Worm (Caenorhabditis elegans) whole organism, young adult: Measurements from ENCODE around the gene maoc-1.
A peak's percentile ranks its signal among the peaks of the same experiment; 100 is the strongest.

Experiments
- B0019.2 ChIP-seq: fragments of 200-800 bp; sonication (Bioruptor generic); conservative IDR thresholded peaks from 2 replicates; pipeline ENCODE4 v1.3.6; 2022; ENCODE audit warnings: missing genetic modification reagents, missing genetic modification characterization, missing compliant biosample characterization
- B0336.3 ChIP-seq: fragments of 200-800 bp; sonication (Bioruptor generic); IDR thresholded peaks from 2 replicates; pipeline ENCODE4 v1.3.6; 2022; ENCODE audit warnings: missing genetic modification characterization, missing compliant biosample characterization
- C06A6.2 ChIP-seq: fragments of 200-800 bp; sonication (Bioruptor generic); conservative IDR thresholded peaks from 2 replicates; pipeline ENCODE4 v1.3.6; 2022; ENCODE audit warnings: missing genetic modification characterization, missing compliant biosample characterization
- C17E4.6 ChIP-seq: fragments of 200-800 bp; sonication (Bioruptor generic); IDR thresholded peaks from 2 replicates; pipeline ENCODE4 v1.3.6; 2022; ENCODE audit warnings: missing genetic modification reagents, missing genetic modification characterization, missing compliant biosample characterization
- D2030.7 ChIP-seq: fragments of 200-800 bp; sonication (Bioruptor generic); IDR thresholded peaks from 2 replicates; pipeline ENCODE4 v1.3.6; 2022; ENCODE audit warnings: missing genetic modification reagents, missing genetic modification characterization, missing compliant biosample characterization
- F23B12.7 ChIP-seq: sonication (generic microtip); optimal IDR thresholded peaks from 2 replicates; lab custom pipeline; 2017; ENCODE audit warnings: missing genetic modification characterization, mild to moderate bottlenecking, missing compliant biosample characterization, antibody characterized with exemption, moderate library complexity; ENCODE audit not compliant: insufficient read depth
- F37B4.10 ChIP-seq: fragments of 200-800 bp; sonication (Bioruptor generic); IDR thresholded peaks from 2 replicates; pipeline ENCODE4 v1.3.6; 2022; ENCODE audit warnings: missing genetic modification characterization, missing compliant biosample characterization
- F49E8.2 ChIP-seq: sonication (generic microtip); optimal IDR thresholded peaks from 3 replicates; lab custom pipeline; 2017; ENCODE audit warnings: missing genetic modification characterization, mild to moderate bottlenecking, missing compliant biosample characterization, antibody characterized with exemption, moderate library complexity; ENCODE audit not compliant: insufficient read depth
- F55B11.4 ChIP-seq: sonication (generic microtip); optimal IDR thresholded peaks from 2 replicates; lab custom pipeline; 2016; ENCODE audit warnings: missing compliant biosample characterization, missing genetic modification characterization, borderline replicate concordance; ENCODE audit not compliant: insufficient read depth
- F57C9.4 ChIP-seq: sonication (generic microtip); optimal IDR thresholded peaks from 2 replicates; lab custom pipeline; 2017; ENCODE audit warnings: mild to moderate bottlenecking, missing genetic modification characterization, missing compliant biosample characterization
- K11D2.4 ChIP-seq: fragments of 200-800 bp; sonication (Bioruptor generic); IDR thresholded peaks from 2 replicates; pipeline ENCODE4 v1.3.6; 2022; ENCODE audit warnings: missing genetic modification reagents, missing genetic modification characterization, missing compliant biosample characterization
- T26A5.8 ChIP-seq: sonication (generic microtip); optimal IDR thresholded peaks from 2 replicates; lab custom pipeline; 2016; ENCODE audit warnings: missing genetic modification characterization, missing compliant biosample characterization
- Y79H2A.3 ChIP-seq: fragments of 200-800 bp; sonication (Bioruptor generic); conservative IDR thresholded peaks from 2 replicates; pipeline ENCODE4 v1.3.6; 2022; ENCODE audit warnings: missing genetic modification reagents, missing genetic modification characterization, missing compliant biosample characterization
- Y95B8A.8 ChIP-seq: fragments of 200-800 bp; sonication (Bioruptor generic); IDR thresholded peaks from 2 replicates; pipeline ENCODE4 v1.3.6; 2022; ENCODE audit warnings: missing genetic modification reagents, missing genetic modification characterization, missing compliant biosample characterization
- athp-1 ChIP-seq: sonication (generic microtip); optimal IDR thresholded peaks from 2 replicates; lab custom pipeline; 2017; ENCODE audit warnings: mild to moderate bottlenecking, missing genetic modification characterization, missing compliant biosample characterization
- attf-3 ChIP-seq: fragments of 200-800 bp; sonication (Bioruptor generic); conservative IDR thresholded peaks from 2 replicates; pipeline ENCODE4 v1.3.6; 2022; ENCODE audit warnings: missing genetic modification reagents, missing genetic modification characterization, missing compliant biosample characterization
- attf-6 ChIP-seq: fragments of 200-800 bp; sonication (Bioruptor generic); IDR thresholded peaks from 2 replicates; pipeline ENCODE4 v1.3.6; 2022; ENCODE audit warnings: missing genetic modification reagents, missing genetic modification characterization, missing compliant biosample characterization
- ccch-3 ChIP-seq: fragments of 200-800 bp; sonication (Bioruptor generic); optimal IDR thresholded peaks from 2 replicates; lab custom pipeline; 2018; ENCODE audit warnings: mild to moderate bottlenecking, missing genetic modification characterization, missing compliant biosample characterization
- cebp-1 ChIP-seq, 2 experiments: fragments of 200-800 bp in 1 of 2; sonication (Bioruptor generic) in 1 of 2; sonication (generic microtip) in 1 of 2; IDR thresholded peaks in 1 of 2; optimal IDR thresholded peaks in 1 of 2; 2 replicates each; pipeline versions ENCODE4 v1.3.6 to Lab custom; 2017 to 2022; ENCODE audit warnings: missing compliant biosample characterization in 2 of 2, missing genetic modification characterization in 2 of 2, mild to moderate bottlenecking in 1 of 2, missing genetic modification reagents in 1 of 2, moderate library complexity in 1 of 2
- ceh-100 ChIP-seq: fragments of 200-800 bp; sonication (Bioruptor generic); IDR thresholded peaks from 2 replicates; pipeline ENCODE4 v1.3.6; 2022; ENCODE audit warnings: missing genetic modification reagents, missing genetic modification characterization, missing compliant biosample characterization
- ceh-27 ChIP-seq: fragments of 200-800 bp; sonication (Bioruptor generic); optimal IDR thresholded peaks from 2 replicates; lab custom pipeline; 2018; ENCODE audit warnings: mild to moderate bottlenecking, missing genetic modification characterization, moderate library complexity, missing compliant biosample characterization
- ceh-40 ChIP-seq: fragments of 200-800 bp; sonication (Bioruptor generic); IDR thresholded peaks from 2 replicates; pipeline ENCODE4 v1.3.6; 2022; ENCODE audit warnings: missing genetic modification characterization, missing compliant biosample characterization
- ceh-58 ChIP-seq: fragments of 200-800 bp; sonication (Bioruptor generic); IDR thresholded peaks from 2 replicates; pipeline ENCODE4 v1.3.6; 2022; ENCODE audit warnings: missing genetic modification characterization, missing compliant biosample characterization
- ceh-91 ChIP-seq: fragments of 200-800 bp; sonication (Bioruptor generic); IDR thresholded peaks from 2 replicates; pipeline ENCODE4 v1.3.6; 2022; ENCODE audit warnings: missing genetic modification reagents, missing genetic modification characterization, missing compliant biosample characterization
- dpl-1 ChIP-seq: fragments of 150-350 bp; optimal IDR thresholded peaks from 2 replicates; lab custom pipeline; 2014; ENCODE audit warnings: missing biosample characterization, missing genetic modification reagents, missing genetic modification characterization
- him-1 ChIP-seq: sonication (generic microtip); optimal IDR thresholded peaks from 2 replicates; lab custom pipeline; 2016; ENCODE audit warnings: missing genotype, missing genetic modification reagents, missing genetic modification characterization, missing compliant biosample characterization
- let-607 ChIP-seq, 2 experiments: fragments of 200-800 bp in 1 of 2; sonication (Bioruptor generic) in 1 of 2; sonication (generic microtip) in 1 of 2; optimal IDR thresholded peaks; 2 replicates each; lab custom pipeline; 2016 to 2018; ENCODE audit warnings: mild to moderate bottlenecking in 2 of 2, missing compliant biosample characterization in 2 of 2, missing genetic modification characterization in 2 of 2, moderate library complexity in 2 of 2, missing genotype in 1 of 2
- lsy-27 ChIP-seq: sonication (generic microtip); optimal IDR thresholded peaks from 2 replicates; lab custom pipeline; 2017; ENCODE audit warnings: missing genetic modification characterization, mild to moderate bottlenecking, missing compliant biosample characterization, antibody characterized with exemption, missing genotype, borderline replicate concordance; ENCODE audit not compliant: insufficient read depth
- madf-8 ChIP-seq: fragments of 200-800 bp; sonication (Bioruptor generic); conservative IDR thresholded peaks from 2 replicates; pipeline ENCODE4 v1.3.6; 2022; ENCODE audit warnings: missing genetic modification reagents, missing genetic modification characterization, missing compliant biosample characterization
- mel-28 ChIP-seq: sonication (generic microtip); optimal IDR thresholded peaks from 2 replicates; lab custom pipeline; 2016; ENCODE audit warnings: borderline replicate concordance, mild to moderate bottlenecking, missing genetic modification characterization, missing compliant biosample characterization
- mes-4 ChIP-seq: sonication (generic microtip); optimal IDR thresholded peaks from 2 replicates; lab custom pipeline; 2016; ENCODE audit warnings: missing genotype, missing genetic modification characterization, missing compliant biosample characterization
- nfya-1 ChIP-seq: sonication (generic microtip); optimal IDR thresholded peaks from 2 replicates; lab custom pipeline; 2017; ENCODE audit warnings: antibody characterized with exemption, missing compliant biosample characterization, missing genetic modification characterization, borderline replicate concordance; ENCODE audit not compliant: insufficient read depth
- nfyb-1 ChIP-seq: fragments of 200-800 bp; sonication (Bioruptor generic); IDR thresholded peaks from 2 replicates; pipeline ENCODE4 v1.3.6; 2022; ENCODE audit warnings: missing genetic modification reagents, missing genetic modification characterization, missing compliant biosample characterization
- nhr-120 ChIP-seq: fragments of 200-800 bp; sonication (Bioruptor generic); IDR thresholded peaks from 2 replicates; pipeline ENCODE4 v1.3.6; 2022; ENCODE audit warnings: missing genetic modification characterization, missing compliant biosample characterization
- nhr-27 ChIP-seq: fragments of 200-800 bp; sonication (Bioruptor generic); optimal IDR thresholded peaks from 2 replicates; lab custom pipeline; 2018; ENCODE audit warnings: mild to moderate bottlenecking, missing genetic modification characterization, moderate library complexity, missing compliant biosample characterization
- rcor-1 ChIP-seq: fragments of 200-800 bp; sonication (Bioruptor generic); IDR thresholded peaks from 2 replicates; pipeline ENCODE4 v1.3.6; 2022; ENCODE audit warnings: missing genetic modification reagents, missing genetic modification characterization, missing compliant biosample characterization
- rec-8 ChIP-seq, 2 experiments: sonication (generic microtip); optimal IDR thresholded peaks; 2 replicates each; lab custom pipeline; 2016; ENCODE audit warnings: mild to moderate bottlenecking in 2 of 2, missing genetic modification characterization in 2 of 2, missing genetic modification reagents in 2 of 2, missing genotype in 2 of 2, missing biosample characterization in 1 of 2, missing compliant biosample characterization in 1 of 2, moderate library complexity in 1 of 2
- repo-1 ChIP-seq: sonication (generic microtip); optimal IDR thresholded peaks from 2 replicates; lab custom pipeline; 2017; ENCODE audit warnings: mild to moderate bottlenecking, missing genetic modification characterization, missing compliant biosample characterization
- sdz-38 ChIP-seq: sonication (generic microtip); optimal IDR thresholded peaks from 2 replicates; lab custom pipeline; 2016; ENCODE audit warnings: missing genotype, missing genetic modification characterization, missing compliant biosample characterization
- snpc-4 ChIP-seq, 5 experiments: fragments of 150-350 bp in 1 of 5; sonication (generic microtip) in 4 of 5; optimal IDR thresholded peaks; 2 replicates each; lab custom pipeline; 2014 to 2018; ENCODE audit warnings: missing genetic modification characterization in 5 of 5, missing biosample characterization in 3 of 5, antibody characterized with exemption in 2 of 5, mild to moderate bottlenecking in 2 of 5, missing compliant biosample characterization in 2 of 5, missing genotype in 2 of 5, moderate library complexity in 2 of 5, missing genetic modification reagents in 1 of 5
- somi-1 ChIP-seq: fragments of 200-800 bp; sonication (Bioruptor generic); optimal IDR thresholded peaks from 2 replicates; lab custom pipeline; 2018; ENCODE audit warnings: mild to moderate bottlenecking, missing genetic modification characterization, missing compliant biosample characterization
- xnd-1 ChIP-seq: sonication (generic microtip); optimal IDR thresholded peaks from 2 replicates; lab custom pipeline; 2016; ENCODE audit warnings: missing genotype, missing genetic modification reagents, missing genetic modification characterization, missing compliant biosample characterization
- zfh-2 ChIP-seq: fragments of 200-800 bp; sonication (Bioruptor generic); conservative IDR thresholded peaks from 2 replicates; pipeline ENCODE4 v1.3.6; 2022; ENCODE audit warnings: missing genetic modification reagents, missing genetic modification characterization, missing compliant biosample characterization
- ztf-18 ChIP-seq: sonication (generic microtip); optimal IDR thresholded peaks from 2 replicates; lab custom pipeline; 2016; ENCODE audit warnings: missing genotype, mild to moderate bottlenecking, missing genetic modification characterization, missing compliant biosample characterization
- ztf-22 ChIP-seq: fragments of 200-800 bp; sonication (Bioruptor generic); optimal IDR thresholded peaks from 2 replicates; lab custom pipeline; 2018; ENCODE audit warnings: mild to moderate bottlenecking, missing genetic modification characterization, moderate library complexity, missing compliant biosample characterization

Gene maoc-1

DNA sequence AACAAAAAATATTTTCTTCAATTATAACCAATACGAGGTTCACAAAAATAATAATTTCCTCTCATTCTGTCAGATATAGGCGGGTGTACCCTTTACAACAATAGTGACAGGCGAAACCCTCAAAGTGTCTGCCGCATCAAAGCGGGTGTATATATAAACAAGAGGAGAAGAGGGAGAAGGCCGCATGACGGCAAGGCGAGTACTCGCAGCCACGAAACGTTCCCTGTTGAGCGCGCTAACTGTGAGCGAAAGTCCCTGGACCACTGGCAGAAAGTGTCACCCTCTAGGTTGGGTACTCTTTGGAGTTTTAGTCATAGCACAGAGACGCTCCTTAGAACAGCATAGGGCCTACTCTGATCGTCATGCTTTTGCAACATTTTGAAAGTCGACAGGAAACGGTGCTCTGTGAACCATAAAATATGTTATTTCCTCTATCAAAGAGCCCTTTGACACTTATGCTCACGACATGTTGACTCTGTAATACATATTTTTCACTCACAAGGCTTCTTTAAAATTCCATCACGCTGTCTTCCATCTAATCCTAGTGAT lies 4.0 kb downstream of the maoc-1 start, which contains the start of gene pcrg-1 (continued):
- peak; percentile 63 for TF ChIP-seq him-1 (tag; lab: Kevin White, UChicago)
- TF ChIP-seq madf-8 = peak; percentile 53
- TF ChIP-seq ceh-91 (GFP tag; lab: Robert Waterston, UW) = 0 out of 2 replicates have a peak, but pooled peaks have one; percentile 41
- no peak for TF ChIP-seq nfya-1
- peak; percentile 22; the same call in 1 of the 2 replicates for TF ChIP-seq cebp-1 (GFP tag; IDR thresholded peaks at IDR 0.05; lab: Robert Waterston, UW)
- no peak for TF ChIP-seq cebp-1 (tag; optimal IDR thresholded peaks at IDR 0.05; lab: Kevin White, UChicago)
- peak; percentile 52 for TF ChIP-seq ztf-22
- peak; percentile 80 for TF ChIP-seq somi-1
- peak; percentile 28 for TF ChIP-seq sdz-38 (tag; lab: Kevin White, UChicago)
- TF ChIP-seq F55B11.4 (tag; lab: Kevin White, UChicago) = no peak
- TF ChIP-seq Y79H2A.3 (GFP tag; lab: Robert Waterston, UW) = no peak
- TF ChIP-seq athp-1 (tag; lab: Kevin White, UChicago) = peak; percentile 94
- peak; percentile 51; the same call in 1 of the 2 replicates for TF ChIP-seq Y95B8A.8 (GFP tag; lab: Robert Waterston, UW)
- TF ChIP-seq ceh-58 (GFP tag; lab: Robert Waterston, UW) = 0 out of 2 replicates have a peak, but pooled peaks have one; percentile 7
- TF ChIP-seq C06A6.2 = peak; percentile 69; the same call in 1 of the 2 replicates
- peak; percentile 40 to 43 for TF ChIP-seq let-607 (tag; optimal IDR thresholded peaks at IDR 0.05; lab: Kevin White, UChicago)
- TF ChIP-seq nfyb-1 (GFP tag; lab: Robert Waterston, UW) = peak; percentile 84
- TF ChIP-seq rec-8 (tag; optimal IDR thresholded peaks at IDR 0.05; lab: Kevin White, UChicago) = peak in 1 of 2 experiments; percentile 15
- no peak for TF ChIP-seq mel-28 (tag; lab: Kevin White, UChicago)
- TF ChIP-seq rcor-1 (GFP tag; lab: Robert Waterston, UW) = peak; percentile 62
- no peak for TF ChIP-seq F37B4.10
- peak; percentile 86 for TF ChIP-seq ceh-40 (GFP tag; lab: Robert Waterston, UW)
- peak; percentile 73 for TF ChIP-seq ceh-100 (GFP tag; lab: Robert Waterston, UW)
- peak; percentile 83 for TF ChIP-seq mes-4 (tag; lab: Kevin White, UChicago)
- peak; percentile 50 for TF ChIP-seq lsy-27 (tag; lab: Kevin White, UChicago)
- peak; percentile 87 for TF ChIP-seq repo-1 (tag; lab: Kevin White, UChicago)
- peak; percentile 31 for TF ChIP-seq xnd-1
- peak; percentile 88 for TF ChIP-seq attf-6 (GFP tag; lab: Robert Waterston, UW)
- TF ChIP-seq C17E4.6 (GFP tag; lab: Robert Waterston, UW) = peak; percentile 77
- TF ChIP-seq snpc-4 (GFP tag; optimal IDR thresholded peaks at IDR 0.05; lab: Kevin White, UChicago) = peak; percentile 96
- TF ChIP-seq snpc-4 (tag; optimal IDR thresholded peaks at IDR 0.05; lab: Kevin White, UChicago) = peak; percentile 97 to 99 (median 98)
- no peak for TF ChIP-seq dpl-1 (GFP tag; lab: Kevin White, UChicago)
- peak; percentile 64 for TF ChIP-seq attf-3
- peak; percentile 10 for TF ChIP-seq F57C9.4 (tag; lab: Kevin White, UChicago)
- 0 out of 2 replicates have a peak, but pooled peaks have one; percentile 35 for TF ChIP-seq nhr-120 (GFP tag; lab: Robert Waterston, UW)
- TF ChIP-seq D2030.7 (GFP tag; lab: Robert Waterston, UW) = peak; percentile 78
- TF ChIP-seq ztf-18 (tag; lab: Kevin White, UChicago) = peak; percentile 84
- TF ChIP-seq T26A5.8 (tag; lab: Kevin White, UChicago) = peak; percentile 74
- TF ChIP-seq ccch-3 (GFP tag; lab: Kevin White, UChicago) = no peak
- TF ChIP-seq B0336.3 (GFP tag; lab: Robert Waterston, UW) = peak; percentile 89
- TF ChIP-seq ceh-27 (GFP tag; lab: Kevin White, UChicago) = peak; percentile 89
- peak; percentile 26 for TF ChIP-seq F23B12.7
- TF ChIP-seq zfh-2 (GFP tag; lab: Robert Waterston, UW) = no peak
- peak; percentile 76 for TF ChIP-seq F49E8.2 (tag; lab: Kevin White, UChicago)
- TF ChIP-seq K11D2.4 (GFP tag; lab: Robert Waterston, UW) = peak; percentile 63; the same call in 1 of the 2 replicates
- TF ChIP-seq nhr-27 (tag; lab: Kevin White, UChicago) = peak; percentile 61
- no peak for TF ChIP-seq B0019.2 (GFP tag; lab: Robert Waterston, UW)
